Fruit fly (Drosophila melanogaster): ENCODE results near the gene CG43335.

The CG43335 gene

dm6 chr3R:15635168-15635567 is at the start of gene CG43335:
CG43335 (plus strand) TSS chr3R:15635468.
- no peak for TF ChIP-seq h (optimal IDR thresholded peaks at IDR 0.05)
- TF ChIP-seq Sin3A (optimal IDR thresholded peaks at IDR 0.05) = no peak

DNA sequence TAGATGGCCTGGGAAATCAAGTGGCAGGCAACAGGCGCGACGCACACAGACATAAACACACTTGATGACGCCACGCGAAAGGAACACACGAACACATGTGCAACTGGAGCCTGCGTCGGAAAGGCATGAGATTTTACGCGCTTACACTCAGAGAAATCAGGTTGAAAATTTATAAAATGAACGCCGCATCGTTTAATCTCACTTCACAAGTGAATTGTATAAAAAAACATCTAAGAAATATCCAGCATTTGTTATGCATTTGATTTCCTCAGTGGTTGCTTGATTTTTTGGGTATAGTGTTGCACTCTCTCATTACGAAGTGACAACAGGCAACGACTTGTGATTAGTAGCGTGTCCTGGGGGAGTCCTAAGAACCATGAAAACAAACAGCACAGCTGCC is 47.8 kb upstream of the CG43335 start:
- TF ChIP-seq Sin3A (optimal IDR thresholded peaks at IDR 0.05) = no peak
- no peak for TF ChIP-seq insv (optimal IDR thresholded peaks at IDR 0.05)
- no peak for TF ChIP-seq ttk (optimal IDR thresholded peaks at IDR 0.05)
- no peak for TF ChIP-seq h (optimal IDR thresholded peaks at IDR 0.05)
- no peak for TF ChIP-seq psq (optimal IDR thresholded peaks at IDR 0.05)
- TF ChIP-seq Myc (optimal IDR thresholded peaks at IDR 0.05) = no peak

dm6 chr3R:15588567-15589321 is 46.5 kb upstream of the CG43335 start:
- TF ChIP-seq Sin3A (optimal IDR thresholded peaks at IDR 0.05) (no peak), h (optimal IDR thresholded peaks at IDR 0.05) (no peak), psq (optimal IDR thresholded peaks at IDR 0.05) (no peak), insv (optimal IDR thresholded peaks at IDR 0.05) (no peak), Myc (optimal IDR thresholded peaks at IDR 0.05) (no peak), ttk (optimal IDR thresholded peaks at IDR 0.05) (no peak)

dm6 chr3R:15596022-15596438 is 39.2 kb upstream of the CG43335 start:
- TF ChIP-seq insv (optimal IDR thresholded peaks at IDR 0.05) = no peak
- no peak for TF ChIP-seq Myc (optimal IDR thresholded peaks at IDR 0.05)
- no peak for TF ChIP-seq Sin3A (optimal IDR thresholded peaks at IDR 0.05)
- TF ChIP-seq ttk (optimal IDR thresholded peaks at IDR 0.05) = no peak

- no peak for TF ChIP-seq ttk (optimal IDR thresholded peaks at IDR 0.05)
Observed at dm6 chr3R:15600138-15600537, 35.1 kb upstream of the CG43335 start.

dm6 chr3R:15609230-15609629 is 26.0 kb upstream of the CG43335 start:
- TF ChIP-seq insv (optimal IDR thresholded peaks at IDR 0.05) = no peak
- TF ChIP-seq Sin3A (optimal IDR thresholded peaks at IDR 0.05) = no peak
- TF ChIP-seq Myc (optimal IDR thresholded peaks at IDR 0.05) = no peak
- TF ChIP-seq psq (optimal IDR thresholded peaks at IDR 0.05) = no peak
- no peak for TF ChIP-seq ttk (optimal IDR thresholded peaks at IDR 0.05)
- no peak for TF ChIP-seq h (optimal IDR thresholded peaks at IDR 0.05)

DNA sequence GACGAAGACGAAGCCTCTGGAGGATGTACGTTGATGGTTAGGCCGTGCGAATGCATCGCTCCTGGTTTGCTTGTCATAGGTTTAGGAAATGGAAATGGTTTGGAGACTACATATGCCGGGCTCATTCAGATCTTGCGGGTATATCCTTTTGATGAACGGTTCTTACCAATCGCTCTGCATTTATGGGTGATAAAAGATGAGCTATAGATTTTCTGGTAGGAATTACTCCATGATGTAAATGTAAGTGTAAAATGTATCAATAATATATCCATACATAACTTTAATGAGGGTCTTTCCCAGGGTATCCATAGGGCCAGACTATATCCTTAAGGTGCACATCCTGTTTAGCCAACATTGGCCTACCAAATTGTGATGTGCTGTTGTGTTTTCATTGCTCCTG is 23.6 kb upstream of the CG43335 start:
- no peak for TF ChIP-seq ttk (optimal IDR thresholded peaks at IDR 0.05)
- TF ChIP-seq Myc (optimal IDR thresholded peaks at IDR 0.05) = no peak
- no peak for TF ChIP-seq psq (optimal IDR thresholded peaks at IDR 0.05)

dm6 chr3R:15613875-15614274 is 21.4 kb upstream of the CG43335 start:
- TF ChIP-seq psq (optimal IDR thresholded peaks at IDR 0.05) (no peak), h (optimal IDR thresholded peaks at IDR 0.05) (no peak), Myc (optimal IDR thresholded peaks at IDR 0.05) (no peak), ttk (optimal IDR thresholded peaks at IDR 0.05) (no peak), insv (optimal IDR thresholded peaks at IDR 0.05) (no peak), Sin3A (optimal IDR thresholded peaks at IDR 0.05) (no peak)

dm6 chr3R:15617708-15618107 is 17.6 kb upstream of the CG43335 start:
- TF ChIP-seq insv (optimal IDR thresholded peaks at IDR 0.05) (no peak), ttk (optimal IDR thresholded peaks at IDR 0.05) (no peak), psq (optimal IDR thresholded peaks at IDR 0.05) (no peak), Myc (optimal IDR thresholded peaks at IDR 0.05) (no peak), h (optimal IDR thresholded peaks at IDR 0.05) (no peak), Sin3A (optimal IDR thresholded peaks at IDR 0.05) (no peak)

dm6 chr3R:15626863-15627262 is 8.4 kb upstream of the CG43335 start:
- TF ChIP-seq h (optimal IDR thresholded peaks at IDR 0.05) (no peak), insv (optimal IDR thresholded peaks at IDR 0.05) (no peak), Sin3A (optimal IDR thresholded peaks at IDR 0.05) (no peak), ttk (optimal IDR thresholded peaks at IDR 0.05) (no peak), Myc (optimal IDR thresholded peaks at IDR 0.05) (no peak), psq (optimal IDR thresholded peaks at IDR 0.05) (no peak)

DNA sequence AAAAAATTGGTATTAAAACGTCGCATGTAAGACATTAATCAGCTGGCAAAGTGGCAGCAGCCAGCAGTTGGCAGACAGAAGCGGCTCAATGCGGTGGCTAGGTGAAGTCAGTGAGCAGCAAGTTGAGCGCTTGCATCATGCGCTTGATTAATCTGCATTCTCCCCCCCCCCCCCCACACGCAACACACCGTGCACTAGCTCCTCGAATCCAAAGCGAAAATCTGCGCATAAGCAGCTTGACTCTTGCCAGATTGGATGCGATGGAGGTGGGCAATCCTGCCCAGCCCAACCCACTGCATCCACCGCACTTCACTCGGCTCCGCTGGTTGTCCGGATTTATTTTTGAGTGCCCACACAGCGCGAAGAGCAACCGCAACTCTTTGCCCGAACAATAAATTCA is 8.0 kb upstream of the CG43335 start:
- TF ChIP-seq Myc (optimal IDR thresholded peaks at IDR 0.05) (no peak), h (optimal IDR thresholded peaks at IDR 0.05) (no peak), ttk (optimal IDR thresholded peaks at IDR 0.05) (no peak), Sin3A (optimal IDR thresholded peaks at IDR 0.05) (no peak), insv (optimal IDR thresholded peaks at IDR 0.05) (no peak), psq (optimal IDR thresholded peaks at IDR 0.05) (no peak)

- TF ChIP-seq Myc (optimal IDR thresholded peaks at IDR 0.05) (no peak), h (optimal IDR thresholded peaks at IDR 0.05) (no peak)
Observed at dm6 chr3R:15627987-15628386, 7.3 kb upstream of the CG43335 start.

DNA sequence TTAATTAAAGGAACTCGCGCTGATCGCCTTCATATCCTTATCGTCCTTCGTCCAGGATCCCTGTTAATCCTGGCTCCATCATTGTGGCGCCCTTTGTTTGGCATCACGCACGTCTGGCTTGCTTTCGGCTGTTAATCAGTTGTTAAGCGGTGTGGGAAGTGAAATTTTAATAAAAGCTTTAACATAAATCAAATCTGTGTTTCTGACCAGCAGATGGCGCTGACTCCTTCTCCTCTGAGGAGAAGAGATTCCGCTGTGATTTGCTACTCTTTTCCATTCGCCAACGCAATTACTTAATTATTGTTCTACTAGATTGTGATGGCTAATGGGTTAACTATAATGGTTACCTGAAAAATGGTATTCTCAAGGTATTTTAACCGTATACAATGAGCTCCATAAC is 5.2 kb upstream of the CG43335 start:
- TF ChIP-seq insv (optimal IDR thresholded peaks at IDR 0.05) (no peak), ttk (optimal IDR thresholded peaks at IDR 0.05) (no peak), Sin3A (optimal IDR thresholded peaks at IDR 0.05) (no peak), h (optimal IDR thresholded peaks at IDR 0.05) (no peak), psq (optimal IDR thresholded peaks at IDR 0.05) (no peak), Myc (optimal IDR thresholded peaks at IDR 0.05) (no peak)

DNA sequence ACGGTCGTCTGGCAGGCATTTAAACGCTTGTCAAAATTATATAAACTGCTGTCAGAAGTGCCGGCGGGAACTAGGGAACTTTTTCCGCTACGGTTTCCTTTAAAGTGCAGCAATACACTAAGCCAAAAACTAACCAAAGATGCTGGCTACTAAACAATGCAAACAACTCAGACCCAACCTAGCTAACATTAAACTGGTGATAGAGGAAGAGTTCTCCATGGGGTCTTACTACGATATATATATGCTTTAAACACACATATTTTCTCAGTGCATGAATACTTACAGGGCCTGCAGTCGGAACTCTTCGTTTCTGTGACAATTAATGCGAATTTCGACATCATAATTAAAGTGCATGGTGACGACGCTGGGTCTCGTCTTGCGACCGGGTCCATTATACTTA is 4.3 kb upstream of the CG43335 start:
- TF ChIP-seq h (optimal IDR thresholded peaks at IDR 0.05) (no peak), insv (optimal IDR thresholded peaks at IDR 0.05) (no peak), Sin3A (optimal IDR thresholded peaks at IDR 0.05) (no peak), psq (optimal IDR thresholded peaks at IDR 0.05) (no peak), Myc (optimal IDR thresholded peaks at IDR 0.05) (no peak), ttk (optimal IDR thresholded peaks at IDR 0.05) (no peak)

Data from Kc167 (cell line).